Fruit fly (Drosophila melanogaster) whole organism, embryonic: Measurements from ENCODE around the gene Pp2A-29B.
A peak's percentile ranks its signal among the peaks of the same experiment; 100 is the strongest.

ENCODE experiments used
- Bdp1 ChIP-seq: fragments of 200-800 bp; sonication (Bioruptor generic); optimal IDR thresholded peaks from 3 replicates; lab custom pipeline; 2016; ENCODE audit warnings: missing biosample characterization, missing genetic modification characterization
- CG11247 ChIP-seq: fragments of 200-800 bp; sonication (Bioruptor generic); IDR thresholded peaks from 2 replicates; pipeline ENCODE4 v1.3.6; 2022; ENCODE audit warnings: missing biosample characterization, missing genetic modification characterization
- CG11398 ChIP-seq: fragments of 200-800 bp; sonication (Bioruptor generic); optimal IDR thresholded peaks from 2 replicates; lab custom pipeline; 2016; ENCODE audit warnings: missing biosample characterization, missing genetic modification characterization
- CG11560 ChIP-seq: fragments of 200-800 bp; sonication (Bioruptor generic); IDR thresholded peaks from 3 replicates; pipeline ENCODE4 v1.3.6; 2022; ENCODE audit warnings: missing biosample characterization, missing genetic modification characterization
- CG14050 ChIP-seq: fragments of 200-800 bp; sonication (Bioruptor generic); IDR thresholded peaks from 3 replicates; pipeline ENCODE4 v1.3.6; 2022; ENCODE audit warnings: missing biosample characterization, missing genetic modification characterization
- CG1602 ChIP-seq: fragments of 200-800 bp; sonication (Bioruptor generic); optimal IDR thresholded peaks from 3 replicates; lab custom pipeline; 2016; ENCODE audit warnings: missing biosample characterization, missing genetic modification characterization
- CG17385 ChIP-seq: fragments of 200-800 bp; sonication (Bioruptor generic); optimal IDR thresholded peaks from 3 replicates; lab custom pipeline; 2018; ENCODE audit warnings: missing biosample characterization, mild to moderate bottlenecking, missing genetic modification characterization
- CG17612 ChIP-seq: fragments of 200-800 bp; sonication (Bioruptor generic); IDR thresholded peaks from 2 replicates; pipeline ENCODE4 v1.3.6; 2022; ENCODE audit warnings: missing biosample characterization, missing genetic modification characterization
- CG17829 ChIP-seq: fragments of 200-800 bp; optimal IDR thresholded peaks from 2 replicates; lab custom pipeline; 2019; ENCODE audit warnings: missing biosample characterization, mild to moderate bottlenecking, missing genetic modification characterization, moderate library complexity
- CG4328 ChIP-seq: fragments of 200-800 bp; sonication (Bioruptor generic); optimal IDR thresholded peaks from 3 replicates; lab custom pipeline; 2017; ENCODE audit warnings: missing biosample characterization, missing genetic modification reagents, missing genetic modification characterization
- CG4404 ChIP-seq: fragments of 200-800 bp; sonication (Bioruptor generic); IDR thresholded peaks from 2 replicates; pipeline ENCODE4 v1.3.6; 2022; ENCODE audit warnings: missing biosample characterization, missing genetic modification characterization
- CG4730 ChIP-seq: fragments of 200-800 bp; sonication (Bioruptor generic); IDR thresholded peaks from 2 replicates; pipeline ENCODE4 v1.3.6; 2022; ENCODE audit warnings: missing biosample characterization, missing genetic modification characterization
- CG7839 ChIP-seq: fragments of 200-800 bp; sonication (Bioruptor generic); optimal IDR thresholded peaks from 3 replicates; lab custom pipeline; 2018; ENCODE audit warnings: missing biosample characterization, mild to moderate bottlenecking, missing genetic modification characterization, moderate library complexity
- CHES-1-like ChIP-seq: fragments of 200-800 bp; sonication (Bioruptor generic); optimal IDR thresholded peaks from 2 replicates; lab custom pipeline; 2016; ENCODE audit warnings: missing biosample characterization, missing genetic modification characterization
- CTCF ChIP-seq: fragments of 200-800 bp; sonication (Bioruptor generic); optimal IDR thresholded peaks from 2 replicates; lab custom pipeline; 2017; ENCODE audit warnings: missing biosample characterization, mild to moderate bottlenecking, missing genetic modification characterization, moderate library complexity
- Dip3 ChIP-seq: fragments of 200-800 bp; sonication (Bioruptor generic); optimal IDR thresholded peaks from 3 replicates; lab custom pipeline; 2016; ENCODE audit warnings: missing biosample characterization, missing genetic modification characterization
- Doc2 ChIP-seq: fragments of 200-800 bp; sonication (Bioruptor generic); IDR thresholded peaks from 2 replicates; pipeline ENCODE4 v1.3.6; 2022; ENCODE audit warnings: missing biosample characterization, missing genetic modification characterization
- ERR ChIP-seq: fragments of 200-800 bp; sonication (Bioruptor generic); optimal IDR thresholded peaks from 2 replicates; lab custom pipeline; 2016; ENCODE audit warnings: missing biosample characterization, missing genetic modification characterization
- Gug ChIP-seq: fragments of 200-800 bp; sonication (Bioruptor generic); IDR thresholded peaks from 4 replicates; pipeline ENCODE4 v1.3.6; 2022; ENCODE audit warnings: missing biosample characterization, missing genetic modification characterization
- HmgD ChIP-seq: fragments of 200-800 bp; sonication (Bioruptor generic); optimal IDR thresholded peaks from 3 replicates; lab custom pipeline; 2016; ENCODE audit warnings: missing biosample characterization, missing genetic modification characterization
- NC2α ChIP-seq: fragments of 200-800 bp; sonication (Bioruptor generic); optimal IDR thresholded peaks from 2 replicates; lab custom pipeline; 2016; ENCODE audit warnings: missing biosample characterization, missing genetic modification characterization
- Nf-YC ChIP-seq: fragments of 200-800 bp; optimal IDR thresholded peaks from 3 replicates; lab custom pipeline; 2019; ENCODE audit warnings: missing biosample characterization, mild to moderate bottlenecking, missing genetic modification characterization, moderate library complexity
- Optix ChIP-seq: fragments of 200-800 bp; sonication (Bioruptor generic); IDR thresholded peaks from 3 replicates; pipeline ENCODE4 v1.3.6; 2022; ENCODE audit warnings: missing biosample characterization, missing genetic modification characterization
- Ssrp ChIP-seq: fragments of 200-800 bp; sonication (Bioruptor generic); optimal IDR thresholded peaks from 2 replicates; lab custom pipeline; 2018; ENCODE audit warnings: missing biosample characterization, mild to moderate bottlenecking, missing genetic modification characterization, moderate library complexity
- abd-A ChIP-seq: fragments of 200-800 bp; sonication (Bioruptor generic); optimal IDR thresholded peaks from 3 replicates; lab custom pipeline; 2019; ENCODE audit warnings: missing biosample characterization, mild to moderate bottlenecking, missing genetic modification characterization, moderate library complexity
- al ChIP-seq: fragments of 200-800 bp; sonication (Bioruptor generic); IDR thresholded peaks from 2 replicates; pipeline ENCODE4 v1.3.6; 2022; ENCODE audit warnings: missing biosample characterization, missing genetic modification characterization
- bbx ChIP-seq: fragments of 200-800 bp; sonication (Bioruptor generic); IDR thresholded peaks from 2 replicates; pipeline ENCODE4 v1.3.6; 2022; ENCODE audit warnings: missing biosample characterization, missing genetic modification characterization; ENCODE audit not compliant: partially characterized antibody
- bigmax ChIP-seq: fragments of 200-800 bp; sonication (Bioruptor generic); optimal IDR thresholded peaks from 2 replicates; lab custom pipeline; 2018; ENCODE audit warnings: missing biosample characterization, mild to moderate bottlenecking, missing genetic modification characterization
- cad ChIP-seq: fragments of >200 bp; optimal IDR thresholded peaks from 2 replicates; lab custom pipeline; 2017; ENCODE audit warnings: missing biosample characterization, missing genetic modification characterization
- ci ChIP-seq: fragments of 200-800 bp; sonication (Bioruptor generic); IDR thresholded peaks from 3 replicates; pipeline ENCODE4 v1.3.6; 2022; ENCODE audit warnings: missing biosample characterization, missing genetic modification characterization
- dimm ChIP-seq: fragments of 200-800 bp; sonication (Bioruptor generic); IDR thresholded peaks from 2 replicates; pipeline ENCODE4 v1.3.6; 2022; ENCODE audit warnings: missing biosample characterization, missing genetic modification characterization
- hbn ChIP-seq: fragments of 200-800 bp; sonication (Bioruptor generic); IDR thresholded peaks from 2 replicates; pipeline ENCODE4 v1.3.6; 2022; ENCODE audit warnings: missing biosample characterization, missing genetic modification characterization; ENCODE audit not compliant: partially characterized antibody
- kni ChIP-seq: fragments of 200-800 bp; sonication (Bioruptor generic); optimal IDR thresholded peaks from 3 replicates; lab custom pipeline; 2017; ENCODE audit warnings: mild to moderate bottlenecking, missing biosample characterization, missing genetic modification reagents, missing genetic modification characterization
- lov ChIP-seq, 2 experiments: fragments of 200-800 bp in 1 of 2; fragments of >200 bp in 1 of 2; sonication (Bioruptor generic) in 1 of 2; IDR thresholded peaks in 1 of 2; optimal IDR thresholded peaks in 1 of 2; 2 replicates in 1 of 2; 3 replicates in 1 of 2; pipeline versions ENCODE4 v1.3.6 to Lab custom; 2017 to 2022; ENCODE audit warnings: missing biosample characterization in 1 of 2, missing genetic modification characterization in 1 of 2
- mam ChIP-seq: fragments of 200-800 bp; sonication (Bioruptor generic); optimal IDR thresholded peaks from 3 replicates; lab custom pipeline; 2016; ENCODE audit warnings: missing biosample characterization, missing genetic modification characterization
- pfk ChIP-seq: fragments of 200-800 bp; sonication (Bioruptor generic); optimal IDR thresholded peaks from 2 replicates; lab custom pipeline; 2018; ENCODE audit warnings: missing biosample characterization, mild to moderate bottlenecking, missing genetic modification characterization, moderate library complexity
- ranshi ChIP-seq: fragments of 200-800 bp; sonication (Bioruptor generic); IDR thresholded peaks from 2 replicates; pipeline ENCODE4 v1.3.6; 2022; ENCODE audit warnings: missing biosample characterization, missing genetic modification characterization
- salm ChIP-seq: fragments of 200-800 bp; sonication (Bioruptor generic); optimal IDR thresholded peaks from 2 replicates; lab custom pipeline; 2018; ENCODE audit warnings: missing biosample characterization, mild to moderate bottlenecking, missing genetic modification characterization
- sens ChIP-seq: fragments of 200-800 bp; sonication (Bioruptor generic); peaks from one replicate; lab custom pipeline; 2016; ENCODE audit warnings: missing biosample characterization, missing genetic modification characterization
- sima ChIP-seq: fragments of 200-800 bp; sonication (Bioruptor generic); optimal IDR thresholded peaks from 2 replicates; lab custom pipeline; 2016; ENCODE audit warnings: missing biosample characterization, missing genetic modification characterization
- sisA ChIP-seq: fragments of 200-800 bp; sonication (Bioruptor generic); IDR thresholded peaks from 2 replicates; pipeline ENCODE4 v1.3.6; 2022; ENCODE audit warnings: missing biosample characterization, missing genetic modification characterization
- sqz ChIP-seq: fragments of 200-800 bp; sonication (Bioruptor generic); optimal IDR thresholded peaks from 3 replicates; lab custom pipeline; 2018; ENCODE audit warnings: missing biosample characterization, mild to moderate bottlenecking, missing genetic modification characterization
- ttk ChIP-seq: fragments of 200-800 bp; sonication (Bioruptor generic); IDR thresholded peaks from 2 replicates; pipeline ENCODE4 v2.1.2; 2022; ENCODE audit warnings: missing biosample characterization, missing genetic modification characterization
- twi ChIP-seq: fragments of 200-800 bp; optimal IDR thresholded peaks from 2 replicates; lab custom pipeline; 2019; ENCODE audit warnings: missing biosample characterization, mild to moderate bottlenecking, missing genetic modification characterization, moderate library complexity
- vfl ChIP-seq: fragments of 200-800 bp; sonication (Bioruptor generic); optimal IDR thresholded peaks from 2 replicates; lab custom pipeline; 2016; ENCODE audit warnings: missing biosample characterization, missing genetic modification characterization
- wor ChIP-seq: fragments of 200-800 bp; sonication (Bioruptor generic); IDR thresholded peaks from 2 replicates; pipeline ENCODE4 v1.3.6; 2022; ENCODE audit warnings: missing biosample characterization, missing genetic modification characterization

Gene Pp2A-29B

DNA sequence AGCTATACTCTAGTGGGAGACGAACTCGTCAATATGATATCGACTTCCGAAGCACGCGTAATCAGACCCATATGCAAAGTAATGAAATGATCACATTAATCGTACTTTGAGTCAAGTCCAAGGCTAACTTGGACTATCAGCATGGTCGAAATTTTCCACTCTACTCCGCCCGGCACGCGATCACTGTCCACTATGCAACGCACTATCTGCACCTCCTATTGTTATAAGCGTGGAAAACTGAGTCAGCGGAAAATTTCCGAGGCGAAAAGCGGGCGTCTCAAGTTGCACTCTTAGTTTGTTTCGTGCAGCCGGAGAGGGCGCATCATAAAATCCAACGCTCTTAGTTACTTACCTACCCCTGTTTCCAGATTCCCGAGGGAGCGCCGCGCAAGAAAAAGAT lies 20.0 kb downstream of the Pp2A-29B start:
- TF ChIP-seq Optix (GFP tag; lab: Robert Waterston, UW) (no peak), CG11247 (GFP tag; lab: Robert Waterston, UW) (no peak), lov (optimal IDR thresholded peaks at IDR 0.05; lab: Kevin White, UChicago) (no peak), lov (GFP tag; IDR thresholded peaks at IDR 0.05; lab: Robert Waterston, UW) (0 out of 3 replicates have a peak, but pooled peaks have one; percentile 30), CTCF (GFP tag; lab: Kevin White, UChicago) (no peak)
- TF ChIP-seq, all 482 proteins: peak for 1

dm6 chr2L:8389231-8389630 lies 23.4 kb downstream of the Pp2A-29B start, which contains the start of gene CG42819:
CG42819 (minus strand) TSS chr2L:8389331.
- no peak for TF ChIP-seq al (GFP tag; lab: Robert Waterston, UW)
- TF ChIP-seq kni (GFP tag; lab: Kevin White, UChicago) = peak; percentile 21

DNA sequence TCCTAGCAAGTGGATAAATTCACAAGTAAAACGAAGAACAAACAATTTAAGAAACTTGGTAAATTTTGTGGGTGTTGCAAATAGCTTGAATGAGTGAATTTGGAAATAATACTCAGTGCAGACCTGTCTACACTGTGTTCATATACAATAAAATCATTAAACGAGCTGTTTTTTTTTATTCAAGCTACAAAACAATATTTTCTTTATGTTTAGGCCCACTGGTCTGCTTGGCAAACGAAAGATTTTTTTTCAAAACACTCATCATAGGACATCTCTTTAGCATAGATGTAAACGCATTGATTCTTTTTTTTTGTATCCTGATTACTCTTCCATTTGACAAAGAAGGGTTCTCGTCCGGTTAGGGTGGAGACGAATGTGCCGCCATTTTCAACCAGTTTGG lies 26.5 kb downstream of the Pp2A-29B start, which contains the start of gene CG42820:
CG42820 (minus strand) TSS at position 101 of the 400 bp plus-strand sequence.
- TF ChIP-seq salm (tag; lab: Kevin White, UChicago) (no peak), sens (GFP tag; lab: Kevin White, UChicago) (peak; percentile 21)

DNA sequence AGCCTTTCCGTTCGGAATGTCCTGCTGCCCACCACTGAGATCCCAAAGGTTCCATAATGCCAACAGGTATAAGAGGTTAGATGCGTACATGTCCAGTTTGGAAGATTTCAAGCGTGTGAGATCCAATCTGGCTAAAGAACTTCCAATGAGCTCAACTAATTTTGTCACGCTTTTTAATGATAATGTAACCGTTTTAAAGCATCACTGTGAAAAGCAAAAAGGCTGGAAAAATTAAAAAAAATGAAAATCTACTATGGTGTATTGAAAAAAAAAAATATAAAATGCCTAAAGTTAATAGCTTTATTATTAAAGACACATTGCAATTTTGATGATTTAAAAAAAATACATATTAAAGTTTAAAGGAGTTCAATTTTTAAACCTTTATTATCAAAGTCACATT lies 27.3 kb downstream of the Pp2A-29B start, which contains the start of gene Acp29AB:
Acp29AB (minus strand) TSS at position 101 of the 400 bp plus-strand sequence.
- TF ChIP-seq CG17612 (GFP tag; lab: Robert Waterston, UW) (no peak), CG1602 (no peak), vfl (GFP tag; lab: Kevin White, UChicago) (no peak), CG11560 (tag; lab: Robert Waterston, UW) (no peak), wor (GFP tag; lab: Robert Waterston, UW) (no peak), Doc2 (no peak), CG14050 (no peak), sisA (GFP tag; lab: Robert Waterston, UW) (no peak), ci (no peak), Dip3 (no peak), NC2α (GFP tag; lab: Kevin White, UChicago) (no peak), Bdp1 (GFP tag; lab: Kevin White, UChicago) (no peak), bbx (GFP tag; lab: Robert Waterston, UW) (no peak), Gug (GFP tag; lab: Robert Waterston, UW) (no peak)

dm6 chr2L:8394180-8394579 lies 28.3 kb downstream of the Pp2A-29B start, which contains the start of gene lectin-29Ca:
lectin-29Ca (minus strand) TSS chr2L:8394280.
- no peak for TF ChIP-seq Ssrp (tag; lab: Kevin White, UChicago)
- no peak for TF ChIP-seq CG4404 (GFP tag; lab: Robert Waterston, UW)
- no peak for TF ChIP-seq bigmax (GFP tag; lab: Kevin White, UChicago)
- no peak for TF ChIP-seq HmgD (GFP tag; lab: Kevin White, UChicago)
- TF ChIP-seq Nf-YC = no peak
- no peak for TF ChIP-seq twi (tag; lab: Kevin White, UChicago)
- TF ChIP-seq pfk (GFP tag; lab: Kevin White, UChicago) = no peak
- no peak for TF ChIP-seq ranshi (GFP tag; lab: Robert Waterston, UW)
- no peak for TF ChIP-seq mam
- TF ChIP-seq hbn = no peak
- TF ChIP-seq sqz (GFP tag; lab: Kevin White, UChicago) = no peak

DNA sequence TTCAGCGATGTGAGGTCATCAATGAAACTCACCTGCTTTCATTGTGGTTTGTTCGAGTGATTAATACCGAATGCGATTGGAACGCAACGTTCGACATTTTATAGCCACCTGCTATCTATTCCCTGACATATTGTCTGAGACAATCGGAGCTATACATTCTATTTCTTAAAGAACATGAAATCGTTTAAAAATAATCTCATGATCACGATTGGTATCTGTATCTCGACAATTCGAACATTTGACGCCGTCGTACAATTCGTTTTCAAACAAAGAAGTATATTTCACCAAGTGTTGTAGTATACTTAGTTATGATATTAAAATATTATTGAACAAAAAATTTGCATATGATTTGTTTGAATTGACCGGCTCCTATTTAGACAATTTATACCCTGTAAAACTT lies 29.0 kb downstream of the Pp2A-29B start, which contains the start of gene Peritrophin-15b:
Peritrophin-15b (minus strand) TSS at position 101 of the 400 bp plus-strand sequence.
- TF ChIP-seq ERR (GFP tag; lab: Kevin White, UChicago) (no peak), ttk (GFP tag; lab: Robert Waterston, UW) (no peak), CG11398 (GFP tag; lab: Kevin White, UChicago) (no peak), CHES-1-like (GFP tag; lab: Kevin White, UChicago) (no peak), CG17385 (no peak), CG4730 (no peak), CG4328 (GFP tag; lab: Kevin White, UChicago) (no peak), sima (GFP tag; lab: Kevin White, UChicago) (no peak), CG7839 (tag; lab: Kevin White, UChicago) (no peak), cad (GFP tag; lab: Kevin White, UChicago) (no peak), abd-A (no peak), CG17829 (tag; lab: Kevin White, UChicago) (no peak), dimm (GFP tag; lab: Robert Waterston, UW) (no peak)
